Worm (Caenorhabditis elegans) whole organism, L4 larva: ENCODE data around the gene fbxb-108.

Experiments
- aly-2 ChIP-seq: sonication (generic microtip); optimal IDR thresholded peaks from 2 replicates; lab custom pipeline; 2018; ENCODE audit warnings: missing biosample characterization, missing genetic modification characterization
- ama-1 ChIP-seq: fragments of 150-350 bp; optimal IDR thresholded peaks from 2 replicates; lab custom pipeline; 2014; ENCODE audit warnings: inconsistent platforms, mixed read lengths
- arid-1 ChIP-seq: fragments of 200-800 bp; sonication (Bioruptor generic); conservative IDR thresholded peaks from 2 replicates; pipeline ENCODE4 v1.3.6; 2022; ENCODE audit warnings: missing genetic modification reagents, missing genetic modification characterization, missing compliant biosample characterization
- lim-7 ChIP-seq: fragments of 200-800 bp; sonication (Bioruptor generic); IDR thresholded peaks from 2 replicates; pipeline ENCODE4 v1.3.6; 2022; ENCODE audit warnings: missing genetic modification characterization, missing compliant biosample characterization
- lsy-2 ChIP-seq, 2 experiments: fragments of 150-350 bp in 1 of 2; sonication (generic microtip) in 1 of 2; optimal IDR thresholded peaks; 2 replicates each; lab custom pipeline; 2014 to 2017; ENCODE audit warnings: missing biosample characterization in 2 of 2, missing genetic modification characterization in 2 of 2
- madf-5 ChIP-seq, 2 experiments: fragments of 200-800 bp; sonication (Bioruptor generic); IDR thresholded peaks; 2 replicates each; pipeline ENCODE4 v1.3.6; 2022; ENCODE audit warnings: missing compliant biosample characterization in 2 of 2, missing genetic modification characterization in 2 of 2
- nhr-237 ChIP-seq: sonication (generic microtip); optimal IDR thresholded peaks from 2 replicates; lab custom pipeline; 2017; ENCODE audit warnings: missing biosample characterization, missing genetic modification characterization
- nhr-41 ChIP-seq: fragments of 200-800 bp; sonication (Bioruptor generic); IDR thresholded peaks from 2 replicates; pipeline ENCODE4 v1.3.6; 2022; ENCODE audit warnings: missing genetic modification reagents, missing genetic modification characterization, missing compliant biosample characterization
- nhr-76 ChIP-seq: fragments of 150-350 bp; optimal IDR thresholded peaks from 2 replicates; lab custom pipeline; 2014; ENCODE audit warnings: missing biosample characterization, missing genetic modification characterization
- spr-1 ChIP-seq: sonication (generic microtip); optimal IDR thresholded peaks from 2 replicates; lab custom pipeline; 2016; ENCODE audit warnings: mild to moderate bottlenecking, missing genetic modification characterization, missing compliant biosample characterization
- unc-62 ChIP-seq, 3 experiments: fragments of 150-350 bp in 1 of 3; sonication (generic microtip); optimal IDR thresholded peaks in 2 of 3; peaks in 1 of 3; 1 replicate in 1 of 3; 2 replicates in 2 of 3; lab custom pipeline; 2014 to 2017; ENCODE audit warnings: missing biosample characterization in 3 of 3, missing genetic modification characterization in 3 of 3, missing genetic modification reagents in 3 of 3, missing genotype in 1 of 3
- ztf-11 ChIP-seq: fragments of 150-350 bp; optimal IDR thresholded peaks from 2 replicates; lab custom pipeline; 2014; ENCODE audit warnings: missing biosample characterization, missing genetic modification characterization

DNA sequence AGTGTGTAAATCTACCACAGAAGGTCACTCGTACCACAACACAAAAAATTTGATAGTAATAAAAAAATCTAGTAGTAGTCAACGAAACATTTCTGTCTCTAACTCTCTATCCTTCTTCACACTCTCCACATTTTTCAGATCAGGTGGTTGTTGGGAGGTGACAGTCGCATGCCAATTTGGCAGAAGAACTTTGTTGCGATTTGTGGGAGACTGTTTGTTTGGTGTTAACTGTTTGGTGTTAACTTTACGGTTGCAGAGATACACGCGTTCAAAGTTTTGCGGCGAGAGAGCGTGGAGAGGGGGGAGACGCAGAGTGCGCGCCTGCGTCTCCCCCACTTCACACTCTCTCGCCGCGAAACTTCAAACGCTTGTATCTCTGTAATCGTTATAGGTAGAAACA lies 40.2 kb downstream of the fbxb-108 start:
- no peak for TF ChIP-seq unc-62 (GFP tag; optimal IDR thresholded peaks at IDR 0.05 in 1 of 2; lab: Kevin White, UChicago)
- no peak for TF ChIP-seq unc-62 (tag; optimal IDR thresholded peaks at IDR 0.05; lab: Kevin White, UChicago)
- no peak for TF ChIP-seq nhr-76 (tag; lab: Kevin White, UChicago)
- no peak for TF ChIP-seq madf-5 (GFP tag; IDR thresholded peaks at IDR 0.05; lab: Robert Waterston, UW)
- TF ChIP-seq aly-2 (tag; lab: Kevin White, UChicago) = no peak
- no peak for TF ChIP-seq arid-1
- no peak for TF ChIP-seq lsy-2 (tag; optimal IDR thresholded peaks at IDR 0.05; lab: Kevin White, UChicago)
- TF ChIP-seq nhr-237 (tag; lab: Kevin White, UChicago) = no peak
- no peak for TF ChIP-seq lim-7 (GFP tag; lab: Robert Waterston, UW)
- no peak for TF ChIP-seq ama-1 (lab: Kevin White, UChicago)
- no peak for TF ChIP-seq spr-1 (tag; lab: Kevin White, UChicago)
- no peak for TF ChIP-seq ztf-11
- TF ChIP-seq nhr-41 (GFP tag; lab: Robert Waterston, UW) = no peak
